Worm (Caenorhabditis elegans) whole organism, midembryonic: Measurements from ENCODE around the gene mltn-13.

ENCODE experiments used
- ref-1 ChIP-seq: fragments of 200-800 bp; sonication (Bioruptor generic); conservative IDR thresholded peaks from 2 replicates; pipeline ENCODE4 v1.3.6; 2022; ENCODE audit warnings: missing genetic modification reagents, missing genetic modification characterization, missing compliant biosample characterization
- tab-1 ChIP-seq: fragments of 200-800 bp; sonication (Bioruptor generic); IDR thresholded peaks from 2 replicates; pipeline ENCODE4 v1.3.6; 2022; ENCODE audit warnings: missing genetic modification characterization, missing compliant biosample characterization
- ztf-23 ChIP-seq: fragments of 200-800 bp; sonication (Bioruptor generic); IDR thresholded peaks from 2 replicates; pipeline ENCODE4 v1.3.6; 2022; ENCODE audit warnings: missing genetic modification reagents, missing genetic modification characterization, missing compliant biosample characterization
- ztf-29 ChIP-seq: fragments of 200-800 bp; sonication (Bioruptor generic); IDR thresholded peaks from 2 replicates; pipeline ENCODE4 v1.3.6; 2022; ENCODE audit warnings: missing genetic modification reagents, missing genetic modification characterization, missing compliant biosample characterization

- TF ChIP-seq ztf-29, result no peak
- no peak for TF ChIP-seq tab-1 (GFP tag; lab: Robert Waterston, UW)
- TF ChIP-seq ztf-23, result no peak
- TF ChIP-seq ref-1 (GFP tag; lab: Robert Waterston, UW), result no peak
Observed at ce11 chrX:4448283-4448682, at the start of gene mltn-13.
